Fruit fly (Drosophila melanogaster): Measurements from ENCODE around the gene CG11656.

Gene CG11656

dm6 chr3R:12985828-12986530 is 23.7 kb upstream of the CG11656 start, which contains the start of gene CG31342 (continued):
- TF ChIP-seq hb (GFP tag; IDR thresholded peaks at IDR 0.05; ENCODE audit: partially characterized antibody) (peak; percentile 55; the same call in 1 of the 3 replicates), Lim3 (GFP tag; IDR thresholded peaks at IDR 0.05) (no peak), mirr (GFP tag; optimal IDR thresholded peaks at IDR 0.05) (no peak), CG18619 (GFP tag; optimal IDR thresholded peaks at IDR 0.05) (peak; percentile 2), CG18599 (GFP tag; optimal IDR thresholded peaks at IDR 0.05) (no peak), phol (tag; optimal IDR thresholded peaks at IDR 0.05) (peak; percentile 99), CG12391 (tag; optimal IDR thresholded peaks at IDR 0.05) (peak; percentile 72), al (GFP tag; IDR thresholded peaks at IDR 0.05) (no peak), Drgx (GFP tag; IDR thresholded peaks at IDR 0.05) (0 out of 2 replicates have a peak, but pooled peaks have one; percentile 28), gcm (GFP tag; optimal IDR thresholded peaks at IDR 0.05) (no peak), Max (GFP tag; optimal IDR thresholded peaks at IDR 0.05) (no peak), ato (GFP tag; IDR thresholded peaks at IDR 0.05; ENCODE audit: partially characterized antibody) (peak; percentile 23; the same call in 1 of the 2 replicates), chinmo (GFP tag; IDR thresholded peaks at IDR 0.05; ENCODE audit: partially characterized antibody) (0 out of 4 replicates have a peak, but pooled peaks have one; percentile 58), TFAM (GFP tag; optimal IDR thresholded peaks at IDR 0.05) (no peak), Mad (GFP tag; optimal IDR thresholded peaks at IDR 0.05) (no peak), tll (GFP tag; optimal IDR thresholded peaks at IDR 0.05) (no peak), CG14014 (GFP tag; IDR thresholded peaks at IDR 0.05) (peak; percentile 35; the same call in 1 of the 2 replicates), pita (GFP tag; optimal IDR thresholded peaks at IDR 0.05) (no peak), CG13296 (GFP tag; optimal IDR thresholded peaks at IDR 0.05) (peak; percentile 48), Nf-YA (GFP tag; IDR thresholded peaks at IDR 0.05) (0 out of 2 replicates have a peak, but pooled peaks have one; percentile 12), corto (GFP tag; optimal IDR thresholded peaks at IDR 0.05) (no peak), CG30020 (tag; optimal IDR thresholded peaks at IDR 0.05) (peak; percentile 93), toy (GFP tag; IDR thresholded peaks at IDR 0.05) (no peak), zen (tag; optimal IDR thresholded peaks at IDR 0.05) (peak; percentile 48), CG17802 (tag; optimal IDR thresholded peaks at IDR 0.05) (peak; percentile 98), CG1024 (GFP tag; IDR thresholded peaks at IDR 0.05) (peak; percentile 48), CG11504 (tag; optimal IDR thresholded peaks at IDR 0.05) (no peak), CG3281 (GFP tag; optimal IDR thresholded peaks at IDR 0.05) (no peak), hkb (optimal IDR thresholded peaks at IDR 0.05) (no peak), hkb (GFP tag; IDR thresholded peaks at IDR 0.05) (peak; percentile 40; the same call in 1 of the 2 replicates), BEAF-32 (GFP tag; optimal IDR thresholded peaks at IDR 0.05) (peak; percentile 76), zen2 (GFP tag; IDR thresholded peaks at IDR 0.05; ENCODE audit: partially characterized antibody) (peak; percentile 54; the same call in 1 of the 3 replicates), Ssrp (tag; optimal IDR thresholded peaks at IDR 0.05) (peak; percentile 38), Scr (GFP tag; IDR thresholded peaks at IDR 0.05; ENCODE audit: partially characterized antibody) (peak; percentile 73), unc-4 (GFP tag; IDR thresholded peaks at IDR 0.05; ENCODE audit: partially characterized antibody) (peak; percentile 71), Aef1 (GFP tag; IDR thresholded peaks at IDR 0.05) (no peak), trem (tag; optimal IDR thresholded peaks at IDR 0.05) (peak; percentile 51), CG2129 (GFP tag; IDR thresholded peaks at IDR 0.05; ENCODE audit: partially characterized antibody) (peak; percentile 30; the same call in 1 of the 2 replicates), Taf1 (GFP tag; IDR thresholded peaks at IDR 0.05) (0 out of 2 replicates have a peak, but pooled peaks have one; percentile 12), grau (tag; optimal IDR thresholded peaks at IDR 0.05) (peak; percentile 70), Ets65A (GFP tag) (no peak), hbn (GFP tag; IDR thresholded peaks at IDR 0.05; ENCODE audit: partially characterized antibody) (peak; percentile 60), CG3995 (GFP tag; optimal IDR thresholded peaks at IDR 0.05) (peak; percentile 71), CG4328 (GFP tag; optimal IDR thresholded peaks at IDR 0.05) (peak; percentile 6), Fer1 (GFP tag; optimal IDR thresholded peaks at IDR 0.05) (peak; percentile 54), pzg (GFP tag; optimal IDR thresholded peaks at IDR 0.05) (peak; percentile 44), ranshi (GFP tag; IDR thresholded peaks at IDR 0.05) (peak; percentile 40; the same call in 1 of the 2 replicates)

All from whole organism, embryonic.